Fruit fly (Drosophila melanogaster) whole organism, wandering third instar larva: ENCODE results near the gene CG31109.

Experiments
- CG32264 ChIP-seq: fragments of 200-800 bp; sonication (Bioruptor generic); optimal IDR thresholded peaks from 2 replicates; lab custom pipeline; 2016; ENCODE audit warnings: missing biosample characterization, missing genetic modification characterization
- Hr78 ChIP-seq: fragments of >200 bp; optimal IDR thresholded peaks from 2 replicates; lab custom pipeline; 2017; ENCODE audit warnings: missing biosample characterization, missing genetic modification characterization
- Sp1 ChIP-seq: fragments of 200-800 bp; sonication (Bioruptor generic); optimal IDR thresholded peaks from 3 replicates; lab custom pipeline; 2019; ENCODE audit warnings: missing biosample characterization, mild to moderate bottlenecking, missing genetic modification characterization, moderate library complexity
- br ChIP-seq: fragments of 200-800 bp; sonication (Bioruptor generic); optimal IDR thresholded peaks from 2 replicates; lab custom pipeline; 2016; ENCODE audit warnings: missing biosample characterization, missing genetic modification characterization
- h ChIP-seq: fragments of 200-800 bp; sonication (Bioruptor generic); optimal IDR thresholded peaks from 3 replicates; lab custom pipeline; 2016; ENCODE audit warnings: missing biosample characterization, mild to moderate bottlenecking, missing genetic modification characterization
- tai ChIP-seq: sonication (Bioruptor generic); optimal IDR thresholded peaks from 2 replicates; lab custom pipeline; 2016; ENCODE audit warnings: missing biosample characterization, missing genetic modification characterization
- usp ChIP-seq: fragments of >200 bp; optimal IDR thresholded peaks from 2 replicates; lab custom pipeline; 2017; ENCODE audit warnings: missing biosample characterization, missing genetic modification characterization

dm6 chr3R:25012016-25012415 lies 42.4 kb downstream of the CG31109 start:
- TF ChIP-seq tai = no peak
- no peak for TF ChIP-seq h (GFP tag; lab: Kevin White, UChicago)
- no peak for TF ChIP-seq br (GFP tag; lab: Kevin White, UChicago)
- TF ChIP-seq Sp1 = no peak
- TF ChIP-seq Hr78 (GFP tag; lab: Kevin White, UChicago) = no peak
- TF ChIP-seq CG32264 (GFP tag; lab: Kevin White, UChicago) = no peak
- TF ChIP-seq usp (GFP tag; lab: Kevin White, UChicago) = no peak
